Worm (Caenorhabditis elegans) whole organism, L1 larva: Measurements from ENCODE around the gene T11G6.4.

Experiments used
- ama-1 ChIP-seq: fragments of 150-350 bp; optimal IDR thresholded peaks from 2 replicates; lab custom pipeline; 2014
- blmp-1 ChIP-seq: fragments of 150-350 bp; optimal IDR thresholded peaks from 2 replicates; lab custom pipeline; 2014; ENCODE audit warnings: missing biosample characterization, missing genetic modification characterization
- ces-1 ChIP-seq: fragments of 150-350 bp; optimal IDR thresholded peaks from 2 replicates; lab custom pipeline; 2014; ENCODE audit warnings: missing biosample characterization, missing genetic modification reagents, missing genetic modification characterization
- efl-1 ChIP-seq, 4 experiments: fragments of 150-350 bp; optimal IDR thresholded peaks in 3 of 4; peaks in 1 of 4; 1 replicate in 1 of 4; 2 replicates in 3 of 4; lab custom pipeline; 2014; ENCODE audit warnings: missing biosample characterization in 2 of 4, missing genetic modification characterization in 2 of 4, missing genetic modification reagents in 2 of 4
- fkh-10 ChIP-seq: sonication (generic microtip); optimal IDR thresholded peaks from 2 replicates; lab custom pipeline; 2017; ENCODE audit warnings: missing biosample characterization, missing genetic modification reagents, missing genetic modification characterization
- mdl-1 ChIP-seq, 2 experiments: fragments of 150-350 bp; optimal IDR thresholded peaks; 2 replicates each; lab custom pipeline; 2014 to 2017; ENCODE audit warnings: missing biosample characterization in 2 of 2, missing genetic modification characterization in 2 of 2, inconsistent platforms in 1 of 2
- sptf-1 ChIP-seq: fragments of 150-350 bp; optimal IDR thresholded peaks from 2 replicates; lab custom pipeline; 2014; ENCODE audit warnings: missing biosample characterization, missing genetic modification characterization
- unc-62 ChIP-seq: fragments of 150-350 bp; optimal IDR thresholded peaks from 2 replicates; lab custom pipeline; 2014; ENCODE audit warnings: missing biosample characterization, missing genetic modification reagents, missing genetic modification characterization

DNA sequence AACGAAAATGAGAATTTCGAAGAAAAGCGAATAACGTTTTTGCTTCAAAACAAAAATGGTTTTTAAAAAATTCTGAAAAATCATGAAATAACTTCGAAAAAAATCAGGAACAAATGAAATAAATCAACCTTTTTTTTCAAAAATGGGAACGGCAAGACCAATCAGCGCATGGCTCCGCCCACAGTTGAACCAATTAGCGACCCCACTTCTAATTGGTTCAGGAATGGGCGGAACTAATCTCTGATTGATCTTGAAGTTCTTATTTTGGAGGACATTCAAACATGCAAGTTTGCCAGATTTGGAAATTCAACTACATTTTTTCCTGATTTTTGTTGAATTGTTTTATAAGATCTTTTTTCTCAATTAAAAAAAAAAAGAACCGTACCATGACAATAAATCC lies 4.2 kb upstream of the T11G6.4 start:
- TF ChIP-seq mdl-1 (tag; optimal IDR thresholded peaks at IDR 0.05; lab: Kevin White, UChicago) = no peak
- no peak for TF ChIP-seq unc-62 (GFP tag; lab: Kevin White, UChicago)
- no peak for TF ChIP-seq ama-1 (lab: Kevin White, UChicago)
- TF ChIP-seq ces-1 (GFP tag; lab: Kevin White, UChicago) = no peak
- no peak for TF ChIP-seq sptf-1 (tag; lab: Kevin White, UChicago)
- TF ChIP-seq blmp-1 (tag; lab: Kevin White, UChicago) = no peak
- TF ChIP-seq efl-1 (optimal IDR thresholded peaks at IDR 0.05; lab: Kevin White, UChicago) = no peak
- TF ChIP-seq efl-1 (GFP tag; optimal IDR thresholded peaks at IDR 0.05 in 1 of 2; lab: Kevin White, UChicago) = no peak
- TF ChIP-seq fkh-10 = no peak
